Worm (Caenorhabditis elegans) whole organism, early embryonic: Measurements from ENCODE around the gene ceh-23.

Source experiments
- B0310.2 ChIP-seq: sonication (generic microtip); optimal IDR thresholded peaks from 2 replicates; lab custom pipeline; 2016; ENCODE audit warnings: mild to moderate bottlenecking, missing genetic modification characterization, missing compliant biosample characterization
- F13C5.2 ChIP-seq: sonication (generic microtip); optimal IDR thresholded peaks from 2 replicates; lab custom pipeline; 2017; ENCODE audit warnings: mild to moderate bottlenecking, missing genetic modification characterization, inconsistent platforms, missing compliant biosample characterization
- aly-1 ChIP-seq: sonication (generic microtip); optimal IDR thresholded peaks from 2 replicates; lab custom pipeline; 2016; ENCODE audit warnings: missing genetic modification characterization, missing compliant biosample characterization
- ama-1 ChIP-seq: fragments of 150-350 bp; optimal IDR thresholded peaks from 2 replicates; lab custom pipeline; 2014
- ceh-13 ChIP-seq: fragments of 200-800 bp; sonication (Bioruptor generic); optimal IDR thresholded peaks from 2 replicates; lab custom pipeline; 2018; ENCODE audit warnings: mild to moderate bottlenecking, missing genetic modification characterization, missing compliant biosample characterization
- ceh-36 ChIP-seq: sonication (generic microtip); optimal IDR thresholded peaks from 2 replicates; lab custom pipeline; 2016; ENCODE audit warnings: missing genetic modification characterization, inconsistent platforms, missing compliant biosample characterization
- flt-1 ChIP-seq: fragments of 200-800 bp; sonication (Bioruptor generic); IDR thresholded peaks from 2 replicates; pipeline ENCODE4 v1.3.6; 2022; ENCODE audit warnings: missing genetic modification characterization, missing compliant biosample characterization
- hmbx-1 ChIP-seq: sonication (generic microtip); optimal IDR thresholded peaks from 2 replicates; lab custom pipeline; 2016; ENCODE audit warnings: mild to moderate bottlenecking, missing genetic modification characterization, missing compliant biosample characterization
- hmg-4 ChIP-seq: fragments of 200-800 bp; sonication (Bioruptor generic); optimal IDR thresholded peaks from 2 replicates; lab custom pipeline; 2018; ENCODE audit warnings: mild to moderate bottlenecking, missing genetic modification characterization, missing compliant biosample characterization
- hnd-1 ChIP-seq: sonication (generic microtip); optimal IDR thresholded peaks from 2 replicates; lab custom pipeline; 2016; ENCODE audit warnings: missing genetic modification characterization, missing compliant biosample characterization
- pes-1 ChIP-seq: fragments of 200-800 bp; sonication (Bioruptor generic); IDR thresholded peaks from 2 replicates; pipeline ENCODE4 v1.3.6; 2022; ENCODE audit warnings: missing genetic modification reagents, missing genetic modification characterization, missing compliant biosample characterization
- sea-1 ChIP-seq: fragments of 200-800 bp; sonication (Bioruptor generic); conservative IDR thresholded peaks from 2 replicates; pipeline ENCODE4 v1.3.6; 2022; ENCODE audit warnings: missing genetic modification characterization, missing compliant biosample characterization
- tbx-37 ChIP-seq: fragments of 200-800 bp; sonication (Bioruptor generic); conservative IDR thresholded peaks from 2 replicates; pipeline ENCODE4 v1.3.6; 2022; ENCODE audit warnings: missing genetic modification reagents, missing genetic modification characterization, missing compliant biosample characterization
- tra-4 ChIP-seq: sonication (generic microtip); optimal IDR thresholded peaks from 2 replicates; lab custom pipeline; 2017; ENCODE audit warnings: missing genetic modification characterization, missing compliant biosample characterization

Gene ceh-23

DNA sequence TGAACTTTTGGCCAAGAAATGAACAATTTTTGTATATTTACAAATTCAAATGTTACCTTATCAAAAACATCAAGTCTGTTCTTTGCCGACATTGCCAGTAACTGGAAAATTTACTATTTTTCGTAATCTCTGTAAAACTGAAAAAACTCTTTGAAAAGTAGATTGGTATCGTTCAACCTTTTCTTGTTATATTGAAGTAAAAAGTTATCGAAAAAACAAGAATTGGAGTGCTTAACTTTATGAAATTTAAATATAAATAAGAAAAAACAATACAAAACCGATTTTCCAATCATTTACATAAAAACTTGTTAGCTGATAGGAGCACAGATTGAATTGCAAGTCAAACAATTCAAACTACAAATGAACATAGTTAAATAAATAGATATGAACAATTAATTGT lies 45.5 kb downstream of the ceh-23 start, which contains the start of gene ZK688.11:
ZK688.11 (minus strand) TSS at position 101 of the 400 bp plus-strand sequence.
- TF ChIP-seq aly-1 (no peak), ceh-36 (no peak), pes-1 (GFP tag; lab: Robert Waterston, UW) (no peak), hmbx-1 (no peak), ceh-13 (GFP tag; lab: Kevin White, UChicago) (no peak), B0310.2 (no peak), hmg-4 (no peak), tra-4 (tag; lab: Kevin White, UChicago) (no peak), flt-1 (GFP tag; lab: Robert Waterston, UW) (no peak)

DNA sequence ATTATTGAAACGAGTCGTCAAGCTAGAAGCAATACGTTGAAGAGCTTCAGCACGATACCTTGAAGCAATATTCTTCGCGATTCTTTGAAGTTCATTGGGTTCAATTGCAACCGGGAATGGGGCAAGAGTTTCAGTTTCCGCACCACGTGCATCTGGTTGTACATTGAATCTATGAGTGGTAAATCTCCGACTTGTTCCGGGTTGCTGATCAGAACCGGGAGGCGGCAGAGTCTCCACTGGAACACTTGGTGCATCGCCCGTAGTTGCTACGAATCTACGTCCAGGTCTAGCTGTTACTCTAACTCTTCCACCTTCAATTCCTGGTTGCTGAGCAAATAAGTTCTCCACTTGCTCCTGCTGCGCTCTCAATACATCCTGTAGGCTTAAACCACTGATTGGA lies 49.6 kb downstream of the ceh-23 start:
- TF ChIP-seq ceh-36, result no peak
- no peak for TF ChIP-seq ama-1 (lab: Kevin White, UChicago)
- TF ChIP-seq flt-1 (GFP tag; lab: Robert Waterston, UW), result no peak
- TF ChIP-seq hmg-4, result no peak
- TF ChIP-seq hmbx-1, result no peak
- TF ChIP-seq sea-1 (GFP tag; lab: Robert Waterston, UW), result no peak
- no peak for TF ChIP-seq hnd-1 (tag; lab: Kevin White, UChicago)
- no peak for TF ChIP-seq aly-1
- TF ChIP-seq pes-1 (GFP tag; lab: Robert Waterston, UW), result no peak
- no peak for TF ChIP-seq ceh-13 (GFP tag; lab: Kevin White, UChicago)
- TF ChIP-seq tbx-37 (GFP tag; lab: Robert Waterston, UW), result no peak
- TF ChIP-seq F13C5.2 (tag; lab: Kevin White, UChicago), result no peak
